Fruit fly (Drosophila melanogaster): ENCODE measurements around the gene Oli.

- TF ChIP-seq CG8478 (optimal IDR thresholded peaks at IDR 0.05), result no peak
- no peak for TF ChIP-seq CTCF (optimal IDR thresholded peaks at IDR 0.05)
Measured at dm6 chr2L:17585000-17585399, 4.0 kb upstream of the Oli start.

Measured in S2 (cell line).